Worm (Caenorhabditis elegans) whole organism, L1 larva: ENCODE measurements around the gene C31B8.12.

Experiments
- C04F5.9 ChIP-seq: sonication (generic microtip); optimal IDR thresholded peaks from 2 replicates; lab custom pipeline; 2016; ENCODE audit warnings: missing genetic modification characterization, missing compliant biosample characterization
- C34B4.2 ChIP-seq: sonication (generic microtip); optimal IDR thresholded peaks from 2 replicates; lab custom pipeline; 2017; ENCODE audit warnings: mild to moderate bottlenecking, missing genetic modification characterization, missing compliant biosample characterization
- Y116A8C.19 ChIP-seq: sonication (generic microtip); optimal IDR thresholded peaks from 2 replicates; lab custom pipeline; 2016; ENCODE audit warnings: missing compliant biosample characterization, missing genetic modification characterization, borderline replicate concordance
- ama-1 ChIP-seq: fragments of 150-350 bp; optimal IDR thresholded peaks from 2 replicates; lab custom pipeline; 2014
- ceh-82 ChIP-seq, 3 experiments: fragments of 150-350 bp in 1 of 3; sonication (generic microtip) in 2 of 3; optimal IDR thresholded peaks; 2 replicates each; lab custom pipeline; 2014 to 2017; ENCODE audit warnings: missing biosample characterization in 3 of 3, missing genetic modification characterization in 3 of 3
- ceh-88 ChIP-seq: fragments of 200-800 bp; sonication (Bioruptor generic); IDR thresholded peaks from 2 replicates; pipeline ENCODE4 v1.3.6; 2022; ENCODE audit warnings: missing genetic modification characterization, missing compliant biosample characterization
- ceh-90 ChIP-seq: sonication (generic microtip); optimal IDR thresholded peaks from 2 replicates; lab custom pipeline; 2016; ENCODE audit warnings: missing genetic modification characterization, missing compliant biosample characterization
- dsc-1 ChIP-seq: sonication (generic microtip); optimal IDR thresholded peaks from 2 replicates; lab custom pipeline; 2016; ENCODE audit warnings: mild to moderate bottlenecking, missing genetic modification characterization, missing compliant biosample characterization
- elt-2 ChIP-seq: sonication (generic microtip); optimal IDR thresholded peaks from 2 replicates; lab custom pipeline; 2016; ENCODE audit warnings: missing genetic modification characterization, mild to moderate bottlenecking, inconsistent platforms, missing compliant biosample characterization, missing genetic modification reagents
- ets-5 ChIP-seq: fragments of 200-800 bp; sonication (Bioruptor generic); IDR thresholded peaks from 2 replicates; pipeline ENCODE4 v1.3.6; 2022; ENCODE audit warnings: missing genetic modification characterization, missing compliant biosample characterization
- fkh-4 ChIP-seq: sonication (generic microtip); optimal IDR thresholded peaks from 2 replicates; lab custom pipeline; 2016; ENCODE audit warnings: missing compliant biosample characterization, missing genetic modification characterization, borderline replicate concordance
- fkh-8 ChIP-seq: sonication (generic microtip); optimal IDR thresholded peaks from 2 replicates; lab custom pipeline; 2016; ENCODE audit warnings: mild to moderate bottlenecking, missing genetic modification characterization, missing compliant biosample characterization
- grh-1 ChIP-seq: fragments of 200-800 bp; sonication (Bioruptor generic); IDR thresholded peaks from 2 replicates; pipeline ENCODE4 v1.3.6; 2022; ENCODE audit warnings: missing genetic modification reagents, missing genetic modification characterization, missing compliant biosample characterization
- hlh-17 ChIP-seq: fragments of 200-800 bp; sonication (Bioruptor generic); optimal IDR thresholded peaks from 2 replicates; lab custom pipeline; 2018; ENCODE audit warnings: missing genetic modification characterization, mild to moderate bottlenecking, missing compliant biosample characterization, moderate library complexity, borderline replicate concordance
- hpl-2 ChIP-seq: fragments of 150-350 bp; optimal IDR thresholded peaks from 2 replicates; lab custom pipeline; 2014; ENCODE audit warnings: missing biosample characterization, missing genetic modification reagents, missing genetic modification characterization
- irx-1 ChIP-seq: sonication (generic microtip); optimal IDR thresholded peaks from 2 replicates; lab custom pipeline; 2016; ENCODE audit warnings: missing genetic modification characterization, missing compliant biosample characterization
- isw-1 ChIP-seq: fragments of 200-800 bp; sonication (Bioruptor generic); IDR thresholded peaks from 2 replicates; pipeline ENCODE4 v1.3.6; 2022; ENCODE audit warnings: missing genetic modification characterization, missing compliant biosample characterization
- jun-1 ChIP-seq: fragments of 150-350 bp; optimal IDR thresholded peaks from 2 replicates; lab custom pipeline; 2014; ENCODE audit warnings: missing biosample characterization, missing genetic modification reagents, missing genetic modification characterization
- lin-13 ChIP-seq: fragments of 150-350 bp; optimal IDR thresholded peaks from 2 replicates; lab custom pipeline; 2014; ENCODE audit warnings: missing biosample characterization, missing genetic modification reagents, missing genetic modification characterization
- lin-35 ChIP-seq, 2 experiments: fragments of 150-350 bp; optimal IDR thresholded peaks; 2 replicates each; lab custom pipeline; 2014; ENCODE audit warnings: missing biosample characterization in 2 of 2, missing genetic modification characterization in 2 of 2, missing genetic modification reagents in 2 of 2
- lir-3 ChIP-seq: sonication (generic microtip); optimal IDR thresholded peaks from 2 replicates; lab custom pipeline; 2016; ENCODE audit warnings: mild to moderate bottlenecking, missing genetic modification characterization, moderate library complexity, missing compliant biosample characterization; ENCODE audit not compliant: poor library complexity
- lsy-2 ChIP-seq, 2 experiments: fragments of 150-350 bp; optimal IDR thresholded peaks; 2 replicates each; lab custom pipeline; 2014; ENCODE audit warnings: missing biosample characterization in 2 of 2, missing genetic modification characterization in 2 of 2
- mdl-1 ChIP-seq, 2 experiments: fragments of 150-350 bp; optimal IDR thresholded peaks; 2 replicates each; lab custom pipeline; 2014 to 2017; ENCODE audit warnings: missing biosample characterization in 2 of 2, missing genetic modification characterization in 2 of 2, inconsistent platforms in 1 of 2
- mef-2 ChIP-seq: fragments of 150-350 bp; optimal IDR thresholded peaks from 2 replicates; lab custom pipeline; 2014; ENCODE audit warnings: missing biosample characterization, missing genetic modification characterization
- nhr-11 ChIP-seq: fragments of 150-350 bp; optimal IDR thresholded peaks from 2 replicates; lab custom pipeline; 2014; ENCODE audit warnings: missing biosample characterization, missing genetic modification characterization
- nhr-12 ChIP-seq: sonication (generic microtip); optimal IDR thresholded peaks from 2 replicates; lab custom pipeline; 2017; ENCODE audit warnings: missing biosample characterization, missing genetic modification characterization
- nhr-19 ChIP-seq: fragments of 200-800 bp; sonication (Bioruptor generic); conservative IDR thresholded peaks from 2 replicates; pipeline ENCODE4 v1.3.6; 2022; ENCODE audit warnings: missing genetic modification characterization, missing compliant biosample characterization
- nhr-20 ChIP-seq: sonication (generic microtip); optimal IDR thresholded peaks from 2 replicates; lab custom pipeline; 2016; ENCODE audit warnings: mild to moderate bottlenecking, missing genetic modification characterization, missing compliant biosample characterization
- nhr-237 ChIP-seq: fragments of 150-350 bp; optimal IDR thresholded peaks from 2 replicates; lab custom pipeline; 2014; ENCODE audit warnings: missing biosample characterization, missing genetic modification characterization
- nhr-28 ChIP-seq: fragments of 150-350 bp; optimal IDR thresholded peaks from 2 replicates; lab custom pipeline; 2014; ENCODE audit warnings: missing biosample characterization, missing genetic modification characterization
- nhr-71 ChIP-seq: sonication (generic microtip); optimal IDR thresholded peaks from 2 replicates; lab custom pipeline; 2016; ENCODE audit warnings: mild to moderate bottlenecking, missing genetic modification characterization, moderate library complexity, missing compliant biosample characterization
- nhr-76 ChIP-seq: sonication (generic microtip); optimal IDR thresholded peaks from 2 replicates; lab custom pipeline; 2017; ENCODE audit warnings: missing biosample characterization, missing genetic modification characterization
- nhr-77 ChIP-seq: fragments of 150-350 bp; optimal IDR thresholded peaks from 2 replicates; lab custom pipeline; 2014; ENCODE audit warnings: missing biosample characterization, missing genetic modification characterization
- nhr-90 ChIP-seq: sonication (generic microtip); optimal IDR thresholded peaks from 2 replicates; lab custom pipeline; 2016; ENCODE audit warnings: mild to moderate bottlenecking, missing genetic modification characterization, missing compliant biosample characterization; ENCODE audit not compliant: poor library complexity
- pax-3 ChIP-seq: fragments of 200-800 bp; sonication (Bioruptor generic); optimal IDR thresholded peaks from 2 replicates; lab custom pipeline; 2018; ENCODE audit warnings: mild to moderate bottlenecking, missing genetic modification characterization, moderate library complexity, missing compliant biosample characterization
- rnt-1 ChIP-seq: sonication (generic microtip); optimal IDR thresholded peaks from 2 replicates; lab custom pipeline; 2016; ENCODE audit warnings: mild to moderate bottlenecking, missing genetic modification characterization, moderate library complexity, missing compliant biosample characterization
- skn-1 ChIP-seq: fragments of 150-350 bp; optimal IDR thresholded peaks from 2 replicates; lab custom pipeline; 2014; ENCODE audit warnings: missing biosample characterization, missing genetic modification characterization
- sptf-1 ChIP-seq: fragments of 150-350 bp; optimal IDR thresholded peaks from 2 replicates; lab custom pipeline; 2014; ENCODE audit warnings: missing biosample characterization, missing genetic modification characterization
- sup-37 ChIP-seq: fragments of 200-800 bp; sonication (Bioruptor generic); optimal IDR thresholded peaks from 2 replicates; lab custom pipeline; 2018; ENCODE audit warnings: mild to moderate bottlenecking, missing genetic modification characterization, missing compliant biosample characterization
- tbx-2 ChIP-seq: sonication (generic microtip); optimal IDR thresholded peaks from 2 replicates; lab custom pipeline; 2016; ENCODE audit warnings: missing genetic modification characterization, missing compliant biosample characterization
- unc-62 ChIP-seq: fragments of 150-350 bp; optimal IDR thresholded peaks from 2 replicates; lab custom pipeline; 2014; ENCODE audit warnings: missing biosample characterization, missing genetic modification reagents, missing genetic modification characterization
- unc-86 ChIP-seq: sonication (generic microtip); optimal IDR thresholded peaks from 2 replicates; lab custom pipeline; 2016; ENCODE audit warnings: missing genetic modification characterization, missing compliant biosample characterization
- vab-15 ChIP-seq: sonication (generic microtip); optimal IDR thresholded peaks from 2 replicates; lab custom pipeline; 2017; ENCODE audit warnings: missing genotype, mild to moderate bottlenecking, missing genetic modification characterization, missing compliant biosample characterization

C31B8.12 gene

ce11 chrV:2888681-2889080 lies 38.8 kb downstream of the C31B8.12 start, which contains the start of gene srw-4:
TSS of gene srw-4 (minus strand) at chrV:2888781.
- no peak for TF ChIP-seq unc-62 (GFP tag; lab: Kevin White, UChicago)
- no peak for TF ChIP-seq C34B4.2 (tag; lab: Kevin White, UChicago)
- no peak for TF ChIP-seq hlh-17 (GFP tag; lab: Kevin White, UChicago)
- TF ChIP-seq unc-86, result no peak
- TF ChIP-seq nhr-90 (tag; lab: Kevin White, UChicago), result no peak
- TF ChIP-seq C04F5.9 (tag; lab: Kevin White, UChicago), result no peak
- TF ChIP-seq hpl-2 (GFP tag; lab: Kevin White, UChicago), result no peak
- no peak for TF ChIP-seq mef-2
- TF ChIP-seq fkh-8 (tag; lab: Kevin White, UChicago), result no peak
- TF ChIP-seq ceh-90 (tag; lab: Kevin White, UChicago), result no peak
- TF ChIP-seq ceh-82 (tag; optimal IDR thresholded peaks at IDR 0.05; lab: Kevin White, UChicago), result no peak
- TF ChIP-seq lin-13, result no peak
- TF ChIP-seq grh-1, result no peak
- TF ChIP-seq lir-3 (tag; lab: Kevin White, UChicago), result no peak

ce11 chrV:2888265-2888664 lies 39.2 kb downstream of the C31B8.12 start:
- TF ChIP-seq ceh-90 (tag; lab: Kevin White, UChicago), result no peak
- no peak for TF ChIP-seq sup-37
- TF ChIP-seq skn-1, result no peak
- no peak for TF ChIP-seq sptf-1 (tag; lab: Kevin White, UChicago)
- TF ChIP-seq lir-3 (tag; lab: Kevin White, UChicago), result no peak
- TF ChIP-seq ceh-88 (GFP tag; lab: Robert Waterston, UW), result no peak
- no peak for TF ChIP-seq nhr-19 (GFP tag; lab: Robert Waterston, UW)
- no peak for TF ChIP-seq lin-35 (GFP tag; optimal IDR thresholded peaks at IDR 0.05; lab: Kevin White, UChicago)
- TF ChIP-seq elt-2 (tag; lab: Kevin White, UChicago), result no peak
- TF ChIP-seq nhr-77 (tag; lab: Kevin White, UChicago), result no peak
- no peak for TF ChIP-seq rnt-1
- TF ChIP-seq nhr-12, result no peak

ce11 chrV:2884411-2884810 lies 43.0 kb downstream of the C31B8.12 start, which contains the start of gene sre-24:
TSS of gene sre-24 (plus strand) at chrV:2884711.
- no peak for TF ChIP-seq lin-13
- TF ChIP-seq nhr-11 (tag; lab: Kevin White, UChicago), result no peak
- no peak for TF ChIP-seq nhr-12
- TF ChIP-seq mdl-1 (tag; optimal IDR thresholded peaks at IDR 0.05; lab: Kevin White, UChicago), result no peak
- TF ChIP-seq vab-15 (tag; lab: Kevin White, UChicago), result no peak
- no peak for TF ChIP-seq nhr-28 (tag; lab: Kevin White, UChicago)
- no peak for TF ChIP-seq isw-1 (GFP tag; lab: Robert Waterston, UW)
- TF ChIP-seq pax-3 (tag; lab: Kevin White, UChicago), result no peak
- TF ChIP-seq mef-2, result no peak

ce11 chrV:2883097-2883496 lies 44.4 kb downstream of the C31B8.12 start:
- TF ChIP-seq tbx-2 (no peak), nhr-11 (tag; lab: Kevin White, UChicago) (no peak), lsy-2 (tag; optimal IDR thresholded peaks at IDR 0.05; lab: Kevin White, UChicago) (no peak), dsc-1 (no peak), nhr-237 (tag; lab: Kevin White, UChicago) (no peak), nhr-76 (tag; lab: Kevin White, UChicago) (no peak), nhr-20 (tag; lab: Kevin White, UChicago) (no peak), jun-1 (tag; lab: Kevin White, UChicago) (no peak), ama-1 (lab: Kevin White, UChicago) (no peak), ets-5 (GFP tag; lab: Robert Waterston, UW) (no peak), unc-86 (no peak), irx-1 (tag; lab: Kevin White, UChicago) (no peak), nhr-71 (no peak), fkh-4 (no peak), Y116A8C.19 (tag; lab: Kevin White, UChicago) (no peak)
